Worm (Caenorhabditis elegans): Measurements from ENCODE around the gene K09B3.1.

The K09B3.1 gene

ce11 chrIV:3814553-3815258, 20.2 kb downstream of the K09B3.1 start (continued):
- no peak for TF ChIP-seq lin-29 (GFP tag; IDR thresholded peaks at IDR 0.05)
- TF ChIP-seq daf-16 (GFP tag; optimal IDR thresholded peaks at IDR 0.05) = no peak
- peak; percentile 47 for TF ChIP-seq daf-16 (tag; optimal IDR thresholded peaks at IDR 0.05)
- TF ChIP-seq gei-8 (GFP tag; optimal IDR thresholded peaks at IDR 0.05) = no peak
- no peak for TF ChIP-seq dpl-1 (GFP tag; optimal IDR thresholded peaks at IDR 0.05)
- TF ChIP-seq dmd-6 (GFP tag; IDR thresholded peaks at IDR 0.05) = peak; percentile 49; the same call in 1 of the 2 replicates
- no peak for TF ChIP-seq ztf-11 (tag; optimal IDR thresholded peaks at IDR 0.05)
- no peak for TF ChIP-seq nhr-25 (tag; optimal IDR thresholded peaks at IDR 0.05; ENCODE audit: borderline replicate concordance, insufficient read depth)
- TF ChIP-seq F44E2.7 (GFP tag; IDR thresholded peaks at IDR 0.05) = no peak
- TF ChIP-seq lir-3 (tag; optimal IDR thresholded peaks at IDR 0.05) = no peak
- no peak for TF ChIP-seq nhr-6 (tag; optimal IDR thresholded peaks at IDR 0.05)
- TF ChIP-seq madf-5 (GFP tag; IDR thresholded peaks at IDR 0.05) = no peak
- TF ChIP-seq zfp-3 (GFP tag; conservative IDR thresholded peaks at IDR 0.05) = no peak
- no peak for TF ChIP-seq snpc-1.2 (GFP tag; IDR thresholded peaks at IDR 0.05)
- peak; percentile 55 for TF ChIP-seq nhr-28 (tag; optimal IDR thresholded peaks at IDR 0.05)
- TF ChIP-seq rbr-2 (tag; optimal IDR thresholded peaks at IDR 0.05) = no peak
- TF ChIP-seq saeg-2 (GFP tag; IDR thresholded peaks at IDR 0.05) = no peak
- TF ChIP-seq lsy-2 (tag; optimal IDR thresholded peaks at IDR 0.05) = peak in 1 of 2 experiments; percentile 19
- no peak for TF ChIP-seq Y75B8A.6 (GFP tag; IDR thresholded peaks at IDR 0.05)
- no peak for TF ChIP-seq egl-43 (GFP tag; IDR thresholded peaks at IDR 0.05)
- no peak for TF ChIP-seq ceh-82 (tag; optimal IDR thresholded peaks at IDR 0.05)
- no peak for TF ChIP-seq spr-3 (GFP tag; optimal IDR thresholded peaks at IDR 0.05)
- TF ChIP-seq nhr-42 (GFP tag; IDR thresholded peaks at IDR 0.05) = no peak
- no peak for TF ChIP-seq ctbp-1 (GFP tag; IDR thresholded peaks at IDR 0.05)
- TF ChIP-seq mep-1 (tag; optimal IDR thresholded peaks at IDR 0.05) = peak; percentile 0
- no peak for TF ChIP-seq daf-19 (GFP tag; conservative IDR thresholded peaks at IDR 0.05)
- TF ChIP-seq sdz-12 (GFP tag; optimal IDR thresholded peaks at IDR 0.05) = no peak
- TF ChIP-seq aha-1 (tag) = no peak
- TF ChIP-seq nhr-48 (tag; optimal IDR thresholded peaks at IDR 0.05) = no peak
- TF ChIP-seq lim-7 (GFP tag; IDR thresholded peaks at IDR 0.05) = no peak
- no peak for TF ChIP-seq tra-1 (GFP tag; IDR thresholded peaks at IDR 0.05)
- TF ChIP-seq egl-27 (tag; optimal IDR thresholded peaks at IDR 0.05) = no peak
- TF ChIP-seq hlh-11 (tag; optimal IDR thresholded peaks at IDR 0.05) = peak; percentile 43
- peak; percentile 71; the same call in 1 of the 2 replicates for TF ChIP-seq nhr-41 (GFP tag; IDR thresholded peaks at IDR 0.05)
- no peak for TF ChIP-seq zip-11 (GFP tag; IDR thresholded peaks at IDR 0.05)
- no peak for TF ChIP-seq nhr-111 (GFP tag; optimal IDR thresholded peaks at IDR 0.05)
- TF ChIP-seq mdl-1 (tag; optimal IDR thresholded peaks at IDR 0.05) = peak in 1 of 2 experiments; percentile 4
- no peak for TF ChIP-seq nhr-102 (tag; optimal IDR thresholded peaks at IDR 0.05)
- TF ChIP-seq skn-1 (tag; optimal IDR thresholded peaks at IDR 0.05) = no peak
- no peak for TF ChIP-seq F37D6.2 (tag; optimal IDR thresholded peaks at IDR 0.05)
- TF ChIP-seq zag-1 (tag; optimal IDR thresholded peaks at IDR 0.05) = no peak
- peak; percentile 54 for TF ChIP-seq dve-1 (tag; optimal IDR thresholded peaks at IDR 0.05; ENCODE audit: insufficient read depth)
- no peak for TF ChIP-seq nhr-77 (tag; optimal IDR thresholded peaks at IDR 0.05)

All from whole organism, L4 larva.